Fruit fly (Drosophila melanogaster): ENCODE results near the gene CG14443.

The CG14443 gene

DNA sequence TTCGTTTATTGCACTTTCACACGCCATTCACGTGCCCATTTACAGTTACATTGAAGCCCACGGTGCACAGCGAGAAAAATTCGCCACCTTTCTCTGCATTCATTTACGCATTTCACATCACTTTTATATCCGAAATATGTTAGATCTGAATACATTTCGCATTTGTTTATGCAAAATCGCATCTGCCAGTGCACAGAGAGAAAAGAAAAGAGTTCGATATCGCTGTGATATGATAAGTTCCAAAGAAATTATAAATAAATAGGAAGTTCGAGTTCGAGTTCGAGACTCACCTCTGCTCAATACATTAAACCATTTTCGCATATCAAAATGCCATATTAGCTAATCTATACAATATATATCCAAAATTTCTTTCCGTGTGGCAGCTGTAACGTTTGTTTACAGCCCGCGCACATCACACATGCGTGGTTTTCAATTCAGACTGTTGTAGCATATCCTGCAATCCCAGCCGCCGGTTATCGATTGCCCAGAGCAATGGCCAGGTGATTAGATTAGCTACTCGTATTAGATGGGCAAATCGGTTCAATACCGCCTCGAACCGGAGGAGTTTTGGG, 22.4 kb downstream of the CG14443 start (continued):
- TF ChIP-seq dpn (GFP tag; optimal IDR thresholded peaks at IDR 0.05) (peak; percentile 83 to 87), Dbx (GFP tag; IDR thresholded peaks at IDR 0.05) (peak; percentile 75), Chrac-16 (GFP tag; optimal IDR thresholded peaks at IDR 0.05) (peak; percentile 81), ato (GFP tag; IDR thresholded peaks at IDR 0.05; ENCODE audit: partially characterized antibody) (no peak), CG4854 (GFP tag; optimal IDR thresholded peaks at IDR 0.05) (peak; percentile 80), Sin3A (optimal IDR thresholded peaks at IDR 0.05) (no peak), CG8281 (tag; optimal IDR thresholded peaks at IDR 0.05) (peak; percentile 51), Sox102F (GFP tag; optimal IDR thresholded peaks at IDR 0.05) (peak; percentile 84), CG7745 (tag; optimal IDR thresholded peaks at IDR 0.05) (no peak), slp2 (GFP tag; optimal IDR thresholded peaks at IDR 0.05) (peak; percentile 85), gcm (GFP tag; optimal IDR thresholded peaks at IDR 0.05) (peak; percentile 77), Sry-δ (GFP tag; optimal IDR thresholded peaks at IDR 0.05) (peak; percentile 34), Dll (GFP tag; IDR thresholded peaks at IDR 0.05; ENCODE audit: partially characterized antibody) (no peak), Neu2 (GFP tag; optimal IDR thresholded peaks at IDR 0.05; ENCODE audit: borderline replicate concordance) (peak; percentile 20), CG2120 (GFP tag; optimal IDR thresholded peaks at IDR 0.05) (peak; percentile 92), Gsc (GFP tag; IDR thresholded peaks at IDR 0.05) (no peak), BEAF-32 (GFP tag; optimal IDR thresholded peaks at IDR 0.05) (no peak), corto (GFP tag; optimal IDR thresholded peaks at IDR 0.05) (peak; percentile 73), CG18619 (GFP tag; optimal IDR thresholded peaks at IDR 0.05) (peak; percentile 87), fru (optimal IDR thresholded peaks at IDR 0.05) (no peak), crp (GFP tag; optimal IDR thresholded peaks at IDR 0.05) (peak in 1 of 2 experiments; percentile 37), Optix (GFP tag; IDR thresholded peaks at IDR 0.05) (peak; percentile 69), so (GFP tag; IDR thresholded peaks at IDR 0.05) (peak; percentile 81; the same call in 2 of the 3 replicates), ara (GFP tag; IDR thresholded peaks at IDR 0.05) (no peak), gro (GFP tag; optimal IDR thresholded peaks at IDR 0.05) (peak; percentile 87), CoRest (tag; optimal IDR thresholded peaks at IDR 0.05) (peak; percentile 88), GATAe (GFP tag; conservative IDR thresholded peaks at IDR 0.05) (no peak; the same call in 1 of the 2 replicates), lov (optimal IDR thresholded peaks at IDR 0.05) (no peak), lov (GFP tag; IDR thresholded peaks at IDR 0.05) (0 out of 3 replicates have a peak, but pooled peaks have one; percentile 45), Dp (GFP tag; optimal IDR thresholded peaks at IDR 0.05) (no peak), CG17328 (GFP tag; IDR thresholded peaks at IDR 0.05) (peak; percentile 76), nmo (GFP tag; optimal IDR thresholded peaks at IDR 0.05) (peak; percentile 91), CG5953 (GFP tag; IDR thresholded peaks at IDR 0.05) (peak; percentile 50; the same call in 1 of the 2 replicates), CG4820 (GFP tag; optimal IDR thresholded peaks at IDR 0.05) (peak; percentile 77), shn (GFP tag; optimal IDR thresholded peaks at IDR 0.05) (peak; percentile 67), CG10979 (tag; optimal IDR thresholded peaks at IDR 0.05) (peak; percentile 82), chif (GFP tag; optimal IDR thresholded peaks at IDR 0.05) (peak; percentile 81 to 82), CG4730 (GFP tag; IDR thresholded peaks at IDR 0.05) (peak; percentile 59)

DNA sequence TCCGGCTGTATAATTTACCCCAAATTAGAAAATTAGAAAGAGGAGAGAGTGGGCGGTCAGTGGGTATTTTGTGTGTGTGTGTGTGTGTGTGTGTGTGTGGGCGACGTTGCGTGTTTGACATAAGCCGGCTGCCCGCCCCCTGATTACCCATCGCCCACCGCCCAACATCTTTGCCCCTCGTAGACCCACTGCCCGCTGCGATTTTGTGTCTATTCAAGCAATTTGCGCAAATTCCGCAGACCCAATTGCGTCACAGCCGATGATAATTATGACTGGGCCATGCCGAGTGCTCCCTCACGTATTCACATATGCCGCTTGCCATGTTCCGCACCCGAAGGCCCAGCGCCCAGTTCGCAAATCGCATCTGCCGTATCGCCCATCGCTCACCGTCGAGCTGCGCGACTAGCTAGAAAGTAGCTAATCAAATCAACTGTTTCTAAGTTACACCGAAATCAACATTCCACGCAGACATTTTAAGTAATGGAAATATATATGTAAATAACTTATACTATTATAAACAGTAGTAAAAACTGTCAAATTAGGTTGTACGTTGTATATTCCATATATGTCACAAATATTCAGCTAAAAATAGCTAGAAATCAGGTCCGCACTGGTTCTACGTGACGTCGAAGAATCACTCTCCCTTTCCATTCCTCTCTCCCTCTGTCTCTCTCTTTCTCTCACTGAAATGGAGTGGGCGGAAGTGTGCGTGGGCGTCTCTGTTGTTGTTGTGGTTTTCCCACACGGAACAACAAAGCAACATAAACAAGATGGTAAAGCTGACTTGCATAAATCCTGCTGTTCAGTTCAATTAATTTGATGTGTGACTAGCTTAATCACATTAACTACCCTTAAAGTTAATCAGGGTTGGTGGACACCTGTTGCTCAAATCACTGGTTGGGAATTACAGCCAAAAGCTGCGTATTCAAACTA, 23.1 kb downstream of the CG14443 start:
- TF ChIP-seq insv (GFP tag; optimal IDR thresholded peaks at IDR 0.05) = no peak
- peak; percentile 64 for TF ChIP-seq CG7556 (GFP tag; optimal IDR thresholded peaks at IDR 0.05)
- peak; percentile 42 for TF ChIP-seq phol (tag; optimal IDR thresholded peaks at IDR 0.05)
- TF ChIP-seq HmgZ (tag; optimal IDR thresholded peaks at IDR 0.05) = peak; percentile 55
- TF ChIP-seq Xrp1 (GFP tag; IDR thresholded peaks at IDR 0.05) = peak; percentile 63
- peak; percentile 14; the same call in 1 of the 3 replicates for TF ChIP-seq Dbx (GFP tag; IDR thresholded peaks at IDR 0.05)
- no peak for TF ChIP-seq Atf3 (GFP tag; optimal IDR thresholded peaks at IDR 0.05)
- peak; percentile 63 for TF ChIP-seq CG12391 (tag; optimal IDR thresholded peaks at IDR 0.05)
- peak; percentile 54; the same call in 1 of the 2 replicates for TF ChIP-seq rib (GFP tag; IDR thresholded peaks at IDR 0.05)
- peak in 1 of 2 experiments; percentile 25 for TF ChIP-seq bsh (GFP tag; optimal IDR thresholded peaks at IDR 0.05)
- peak; percentile 30 for TF ChIP-seq CG17568 (GFP tag; optimal IDR thresholded peaks at IDR 0.05)
- no peak for TF ChIP-seq CG8359 (GFP tag; optimal IDR thresholded peaks at IDR 0.05; ENCODE audit: borderline replicate concordance)

Data from whole organism, embryonic.